Worm (Caenorhabditis elegans): ENCODE measurements around the gene R10E4.9.

DNA sequence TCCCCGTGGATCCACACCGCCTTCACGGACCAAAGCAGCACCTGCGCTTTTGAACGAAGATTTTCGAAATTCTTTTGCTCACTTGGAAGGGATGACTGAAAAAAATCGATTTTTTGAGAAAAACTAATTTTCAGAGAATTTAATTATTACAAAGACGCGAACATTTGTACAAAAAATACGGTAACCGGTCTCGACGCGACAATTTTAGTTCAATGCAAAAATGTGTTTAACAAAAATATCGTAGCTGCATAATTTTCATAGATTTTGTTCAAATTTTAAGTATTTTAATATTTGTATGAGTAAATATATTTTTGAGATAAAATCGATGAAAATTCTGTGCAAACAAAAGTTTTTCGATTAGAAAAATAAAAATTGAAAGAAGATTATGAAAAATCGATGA lies 39.1 kb downstream of the R10E4.9 start, which contains the start of gene T08A11.1:
- TF ChIP-seq ceh-39 (tag; optimal IDR thresholded peaks at IDR 0.05) (no peak), unc-62 (GFP tag; optimal IDR thresholded peaks at IDR 0.05) (no peak), lin-13 (tag; optimal IDR thresholded peaks at IDR 0.05) (no peak), snpc-4 (tag; optimal IDR thresholded peaks at IDR 0.05) (no peak), unc-39 (tag; optimal IDR thresholded peaks at IDR 0.05) (no peak)

All from whole organism, mixed stage, embryonic.